Fruit fly (Drosophila melanogaster) whole organism, embryonic: ENCODE data around the gene CG15602.
A peak's percentile ranks its signal among the peaks of the same experiment; 100 is the strongest.

ENCODE experiments used
- Aef1 ChIP-seq: fragments of 200-800 bp; sonication (Bioruptor generic); IDR thresholded peaks from 3 replicates; pipeline ENCODE4 v1.3.6; 2022; ENCODE audit warnings: missing biosample characterization, missing genetic modification characterization
- Asciz ChIP-seq: fragments of 200-800 bp; sonication (Bioruptor generic); optimal IDR thresholded peaks from 2 replicates; lab custom pipeline; 2017; ENCODE audit warnings: missing biosample characterization, mild to moderate bottlenecking, missing genetic modification characterization, missing genetic modification reagents
- Atf6 ChIP-seq: fragments of 200-800 bp; sonication (Bioruptor generic); IDR thresholded peaks from 2 replicates; pipeline ENCODE4 v1.3.6; 2022; ENCODE audit warnings: missing biosample characterization, missing genetic modification characterization
- CG10321 ChIP-seq: fragments of 200-800 bp; sonication (Bioruptor generic); IDR thresholded peaks from 2 replicates; pipeline ENCODE4 v1.3.6; 2022; ENCODE audit warnings: missing biosample characterization, missing genetic modification characterization
- CG10366 ChIP-seq: fragments of 200-800 bp; sonication (Bioruptor generic); IDR thresholded peaks from 2 replicates; pipeline ENCODE4 v1.3.6; 2022; ENCODE audit warnings: missing biosample characterization, missing genetic modification characterization
- CG12071 ChIP-seq: fragments of 200-800 bp; sonication (Bioruptor generic); optimal IDR thresholded peaks from 3 replicates; lab custom pipeline; 2018; ENCODE audit warnings: missing biosample characterization, mild to moderate bottlenecking, missing genetic modification characterization
- CG12104 ChIP-seq: fragments of 200-800 bp; sonication (Bioruptor generic); optimal IDR thresholded peaks from 3 replicates; lab custom pipeline; 2016; ENCODE audit warnings: missing biosample characterization, missing genetic modification characterization
- CG12155 ChIP-seq: fragments of 200-800 bp; sonication (Bioruptor generic); optimal IDR thresholded peaks from 3 replicates; lab custom pipeline; 2016; ENCODE audit warnings: missing biosample characterization, missing genetic modification characterization
- CG12744 ChIP-seq: fragments of 200-800 bp; sonication (Bioruptor generic); optimal IDR thresholded peaks from 2 replicates; lab custom pipeline; 2016; ENCODE audit warnings: missing biosample characterization, missing genetic modification characterization
- CG12769 ChIP-seq: fragments of 200-800 bp; sonication (Bioruptor generic); optimal IDR thresholded peaks from 2 replicates; lab custom pipeline; 2019; ENCODE audit warnings: missing biosample characterization, mild to moderate bottlenecking, missing genetic modification characterization, moderate library complexity
- CG12942 ChIP-seq: fragments of 200-800 bp; sonication (Bioruptor generic); optimal IDR thresholded peaks from 3 replicates; lab custom pipeline; 2016; ENCODE audit warnings: missing biosample characterization, missing genetic modification characterization
- CG13287 ChIP-seq: fragments of 200-800 bp; sonication (Bioruptor generic); IDR thresholded peaks from 2 replicates; pipeline ENCODE4 v1.3.6; 2022; ENCODE audit warnings: missing biosample characterization, missing genetic modification characterization; ENCODE audit not compliant: partially characterized antibody
- CG14014 ChIP-seq: fragments of 200-800 bp; sonication (Bioruptor generic); IDR thresholded peaks from 2 replicates; pipeline ENCODE4 v1.3.6; 2022; ENCODE audit warnings: missing biosample characterization, missing genetic modification characterization
- CG17829 ChIP-seq: fragments of 200-800 bp; optimal IDR thresholded peaks from 2 replicates; lab custom pipeline; 2019; ENCODE audit warnings: missing biosample characterization, mild to moderate bottlenecking, missing genetic modification characterization, moderate library complexity
- CG1832 ChIP-seq: fragments of 200-800 bp; sonication (Bioruptor generic); optimal IDR thresholded peaks from 2 replicates; lab custom pipeline; 2017; ENCODE audit warnings: missing biosample characterization, mild to moderate bottlenecking, missing genetic modification characterization, inconsistent platforms
- CG33213 ChIP-seq: fragments of 200-800 bp; sonication (Bioruptor generic); optimal IDR thresholded peaks from 3 replicates; lab custom pipeline; 2016; ENCODE audit warnings: missing biosample characterization, missing genetic modification characterization
- CG4707 ChIP-seq: fragments of 200-800 bp; sonication (Bioruptor generic); optimal IDR thresholded peaks from 2 replicates; lab custom pipeline; 2018; ENCODE audit warnings: missing biosample characterization, mild to moderate bottlenecking, missing genetic modification characterization, moderate library complexity
- CG6272 ChIP-seq: fragments of 200-800 bp; sonication (Bioruptor generic); IDR thresholded peaks from 2 replicates; pipeline ENCODE4 v1.3.6; 2022; ENCODE audit warnings: missing biosample characterization, missing genetic modification characterization
- CG6791 ChIP-seq: fragments of 200-800 bp; sonication (Bioruptor generic); IDR thresholded peaks from 3 replicates; pipeline ENCODE4 v1.3.6; 2022; ENCODE audit warnings: missing biosample characterization, missing genetic modification characterization; ENCODE audit not compliant: partially characterized antibody
- CG7987 ChIP-seq: fragments of 200-800 bp; sonication (Bioruptor generic); optimal IDR thresholded peaks from 2 replicates; lab custom pipeline; 2018; ENCODE audit warnings: missing biosample characterization, mild to moderate bottlenecking, missing genetic modification characterization, moderate library complexity
- CG8089 ChIP-seq: fragments of 200-800 bp; sonication (Bioruptor generic); optimal IDR thresholded peaks from 3 replicates; lab custom pipeline; 2016; ENCODE audit warnings: missing biosample characterization, missing genetic modification characterization
- Camta ChIP-seq: fragments of 200-800 bp; sonication (Bioruptor generic); optimal IDR thresholded peaks from 2 replicates; lab custom pipeline; 2016; ENCODE audit warnings: missing biosample characterization, missing genetic modification characterization
- D ChIP-seq, 2 experiments: fragments of 200-800 bp in 1 of 2; fragments of >200 bp in 1 of 2; sonication (Bioruptor generic) in 1 of 2; optimal IDR thresholded peaks; 2 replicates in 1 of 2; 3 replicates in 1 of 2; lab custom pipeline; 2017; ENCODE audit warnings: mild to moderate bottlenecking in 1 of 2, missing biosample characterization in 1 of 2, missing genetic modification characterization in 1 of 2, missing genetic modification reagents in 1 of 2
- Dek ChIP-seq: fragments of 200-800 bp; sonication (Bioruptor generic); optimal IDR thresholded peaks from 3 replicates; lab custom pipeline; 2019; ENCODE audit warnings: missing biosample characterization, mild to moderate bottlenecking, missing genetic modification characterization, moderate library complexity
- Fer1 ChIP-seq: fragments of 200-800 bp; sonication (Bioruptor generic); optimal IDR thresholded peaks from 2 replicates; lab custom pipeline; 2017; ENCODE audit warnings: missing biosample characterization, mild to moderate bottlenecking, missing genetic modification characterization
- Hmr ChIP-seq: fragments of 200-800 bp; sonication (Bioruptor generic); optimal IDR thresholded peaks from 3 replicates; lab custom pipeline; 2017; ENCODE audit warnings: mild to moderate bottlenecking, missing biosample characterization, missing genetic modification reagents, missing genetic modification characterization
- Hsf ChIP-seq: fragments of 200-800 bp; sonication (Bioruptor generic); optimal IDR thresholded peaks from 3 replicates; lab custom pipeline; 2016; ENCODE audit warnings: missing biosample characterization, missing genetic modification characterization
- MBD-R2 ChIP-seq: fragments of 200-800 bp; sonication (Bioruptor generic); IDR thresholded peaks from 2 replicates; pipeline ENCODE4 v1.3.6; 2022; ENCODE audit warnings: missing biosample characterization, missing genetic modification characterization
- Meics ChIP-seq: fragments of 200-800 bp; sonication (Bioruptor generic); optimal IDR thresholded peaks from 2 replicates; lab custom pipeline; 2017; ENCODE audit warnings: missing biosample characterization, mild to moderate bottlenecking, missing genetic modification characterization
- NK7.1 ChIP-seq: fragments of 200-800 bp; sonication (Bioruptor generic); optimal IDR thresholded peaks from 3 replicates; lab custom pipeline; 2016; ENCODE audit warnings: missing biosample characterization, missing genetic modification characterization
- Ravus ChIP-seq: fragments of 200-800 bp; sonication (Bioruptor generic); IDR thresholded peaks from 2 replicates; pipeline ENCODE4 v1.3.6; 2022; ENCODE audit warnings: missing biosample characterization, missing genetic modification characterization
- Taf1 ChIP-seq: fragments of 200-800 bp; sonication (Bioruptor generic); IDR thresholded peaks from 2 replicates; pipeline ENCODE4 v1.3.6; 2022; ENCODE audit warnings: missing biosample characterization, missing genetic modification characterization
- al ChIP-seq: fragments of 200-800 bp; sonication (Bioruptor generic); IDR thresholded peaks from 2 replicates; pipeline ENCODE4 v1.3.6; 2022; ENCODE audit warnings: missing biosample characterization, missing genetic modification characterization
- amos ChIP-seq: fragments of 200-800 bp; sonication (Bioruptor generic); IDR thresholded peaks from 2 replicates; pipeline ENCODE4 v1.3.6; 2022; ENCODE audit warnings: missing biosample characterization, missing genetic modification characterization; ENCODE audit not compliant: partially characterized antibody
- ci ChIP-seq: fragments of 200-800 bp; sonication (Bioruptor generic); IDR thresholded peaks from 3 replicates; pipeline ENCODE4 v1.3.6; 2022; ENCODE audit warnings: missing biosample characterization, missing genetic modification characterization
- corto ChIP-seq: fragments of 200-800 bp; sonication (Bioruptor generic); optimal IDR thresholded peaks from 2 replicates; lab custom pipeline; 2016; ENCODE audit warnings: missing biosample characterization, mild to moderate bottlenecking, missing genetic modification characterization, moderate library complexity
- dan ChIP-seq: fragments of 200-800 bp; sonication (Bioruptor generic); IDR thresholded peaks from 2 replicates; pipeline ENCODE4 v1.3.6; 2022; ENCODE audit warnings: missing biosample characterization, missing genetic modification characterization
- dysf ChIP-seq: fragments of 200-800 bp; sonication (Bioruptor generic); IDR thresholded peaks from 3 replicates; pipeline ENCODE4 v1.3.6; 2022; ENCODE audit warnings: missing biosample characterization, missing genetic modification characterization
- eve ChIP-seq, 2 experiments: fragments of >200 bp; optimal IDR thresholded peaks; 2 replicates each; lab custom pipeline; 2017; ENCODE audit warnings: missing biosample characterization in 2 of 2, missing genetic modification characterization in 2 of 2
- hth ChIP-seq: fragments of >200 bp; optimal IDR thresholded peaks from 2 replicates; lab custom pipeline; 2017; ENCODE audit warnings: inconsistent platforms
- ken ChIP-seq: fragments of 200-800 bp; sonication (Bioruptor generic); IDR thresholded peaks from 3 replicates; pipeline ENCODE4 v1.3.6; 2022; ENCODE audit warnings: missing biosample characterization, missing genetic modification characterization
- luna ChIP-seq: fragments of 200-800 bp; sonication (Bioruptor generic); optimal IDR thresholded peaks from 2 replicates; lab custom pipeline; 2016; ENCODE audit warnings: missing biosample characterization, missing genetic modification characterization
- mld ChIP-seq: fragments of 200-800 bp; sonication (Bioruptor generic); IDR thresholded peaks from 3 replicates; pipeline ENCODE4 v1.3.6; 2022; ENCODE audit warnings: missing biosample characterization, missing genetic modification characterization; ENCODE audit not compliant: partially characterized antibody
- nau ChIP-seq: fragments of 200-800 bp; sonication (Bioruptor generic); optimal IDR thresholded peaks from 3 replicates; lab custom pipeline; 2017; ENCODE audit warnings: missing biosample characterization, mild to moderate bottlenecking, missing genetic modification characterization, missing genetic modification reagents
- nmo ChIP-seq: fragments of 200-800 bp; sonication (Bioruptor generic); optimal IDR thresholded peaks from 2 replicates; lab custom pipeline; 2018; ENCODE audit warnings: missing biosample characterization, mild to moderate bottlenecking, missing genetic modification characterization, moderate library complexity
- prd ChIP-seq, 3 experiments: fragments of >200 bp in 2 of 3; fragments of 200-800 bp in 1 of 3; sonication (Bioruptor generic) in 1 of 3; optimal IDR thresholded peaks in 2 of 3; IDR thresholded peaks in 1 of 3; 2 replicates in 2 of 3; 3 replicates in 1 of 3; pipeline versions ENCODE4 v1.3.6 to Lab custom; 2017 to 2022; ENCODE audit warnings: missing biosample characterization in 1 of 3, missing genetic modification characterization in 1 of 3
- psq ChIP-seq: fragments of 200-800 bp; sonication (Bioruptor generic); optimal IDR thresholded peaks from 2 replicates; lab custom pipeline; 2017; ENCODE audit warnings: missing biosample characterization, missing genetic modification characterization
- pzg ChIP-seq: fragments of 200-800 bp; sonication (Bioruptor generic); optimal IDR thresholded peaks from 3 replicates; lab custom pipeline; 2018; ENCODE audit warnings: missing biosample characterization, mild to moderate bottlenecking, missing genetic modification characterization, moderate library complexity
- row ChIP-seq: fragments of 200-800 bp; sonication (Bioruptor generic); IDR thresholded peaks from 3 replicates; pipeline ENCODE4 v1.3.6; 2022; ENCODE audit warnings: missing biosample characterization, missing genetic modification characterization
- yki ChIP-seq: fragments of >200 bp; optimal IDR thresholded peaks from 3 replicates; lab custom pipeline; 2018

The CG15602 gene

dm6 chrX:15844139-15844538, 44.9 kb downstream of the CG15602 start, which contains the start of the genes ArgRS and CG8578 (continued):
- TF ChIP-seq Ravus (GFP tag; lab: Robert Waterston, UW) (no peak), CG10321 (GFP tag; lab: Robert Waterston, UW) (no peak), pzg (GFP tag; lab: Kevin White, UChicago) (peak; percentile 65), CG1832 (GFP tag; lab: Kevin White, UChicago) (no peak), Fer1 (no peak), CG4707 (GFP tag; lab: Kevin White, UChicago) (no peak), CG33213 (GFP tag; lab: Kevin White, UChicago) (no peak), CG17829 (tag; lab: Kevin White, UChicago) (peak; percentile 74), prd (optimal IDR thresholded peaks at IDR 0.05; lab: Kevin White, UChicago) (no peak), prd (GFP tag; IDR thresholded peaks at IDR 0.05; lab: Robert Waterston, UW) (peak; percentile 85), Dek (no peak), Atf6 (GFP tag; lab: Robert Waterston, UW) (no peak), CG6791 (GFP tag; lab: Robert Waterston, UW) (peak; percentile 66; the same call in 2 of the 3 replicates), nmo (peak; percentile 92), dan (GFP tag; lab: Robert Waterston, UW) (no peak), NK7.1 (GFP tag; lab: Kevin White, UChicago) (peak; percentile 48), al (GFP tag; lab: Robert Waterston, UW) (peak; percentile 32; the same call in 1 of the 2 replicates), luna (GFP tag; lab: Kevin White, UChicago) (peak; percentile 57), eve (GFP tag; optimal IDR thresholded peaks at IDR 0.05; lab: Kevin White, UChicago) (no peak), Asciz (GFP tag; lab: Kevin White, UChicago) (no peak), psq (no peak), Meics (GFP tag; lab: Kevin White, UChicago) (no peak), Aef1 (peak; percentile 63; the same call in 2 of the 3 replicates), CG12942 (peak; percentile 29), CG7987 (no peak), CG10366 (0 out of 2 replicates have a peak, but pooled peaks have one; percentile 51), mld (peak; percentile 55; the same call in 1 of the 3 replicates), yki (lab: Kevin White, UChicago) (no peak), CG8089 (GFP tag; lab: Kevin White, UChicago) (no peak), Camta (GFP tag; lab: Kevin White, UChicago) (peak; percentile 85), CG6272 (GFP tag; lab: Robert Waterston, UW) (peak; percentile 69), CG14014 (GFP tag; lab: Robert Waterston, UW) (no peak; the same call in 1 of the 2 replicates), nau (GFP tag; lab: Kevin White, UChicago) (no peak), Hsf (GFP tag; lab: Kevin White, UChicago) (peak; percentile 37), dysf (GFP tag; lab: Robert Waterston, UW) (peak; percentile 84; the same call in 1 of the 3 replicates), ci (no peak), MBD-R2 (GFP tag; lab: Robert Waterston, UW) (peak; percentile 75), CG12744 (no peak), D (optimal IDR thresholded peaks at IDR 0.05; lab: Kevin White, UChicago) (peak; percentile 77), D (GFP tag; optimal IDR thresholded peaks at IDR 0.05; lab: Kevin White, UChicago) (no peak), CG13287 (peak; percentile 85), Taf1 (peak; percentile 58; the same call in 1 of the 2 replicates), CG12769 (no peak), CG12071 (GFP tag; lab: Kevin White, UChicago) (no peak), CG12155 (GFP tag; lab: Kevin White, UChicago) (no peak), corto (GFP tag; lab: Kevin White, UChicago) (no peak), amos (GFP tag; lab: Robert Waterston, UW) (peak; percentile 72; the same call in 1 of the 2 replicates), CG12104 (GFP tag; lab: Kevin White, UChicago) (no peak), row (GFP tag; lab: Robert Waterston, UW) (peak; percentile 89), ken (GFP tag; lab: Robert Waterston, UW) (no peak), hth (lab: Kevin White, UChicago) (no peak), Hmr (GFP tag; lab: Kevin White, UChicago) (no peak)
